Fruit fly (Drosophila melanogaster): ENCODE results near the gene CG44532.

The CG44532 gene

dm6 chrX:9141219-9141618 lies 20.7 kb upstream of the CG44532 start (continued):
- TF ChIP-seq CG12744 (GFP tag; optimal IDR thresholded peaks at IDR 0.05) (no peak), sc (optimal IDR thresholded peaks at IDR 0.05) (no peak), sc (GFP tag; optimal IDR thresholded peaks at IDR 0.05) (peak; percentile 40), zfh2 (GFP tag; optimal IDR thresholded peaks at IDR 0.05) (peak; percentile 13), Deaf1 (tag; optimal IDR thresholded peaks at IDR 0.05) (peak; percentile 10), Side (GFP tag; optimal IDR thresholded peaks at IDR 0.05) (peak; percentile 39), CG13424 (tag; optimal IDR thresholded peaks at IDR 0.05) (peak; percentile 74), CG3407 (GFP tag; optimal IDR thresholded peaks at IDR 0.05) (peak; percentile 63), CG13296 (GFP tag; optimal IDR thresholded peaks at IDR 0.05) (peak; percentile 50), gem (tag; optimal IDR thresholded peaks at IDR 0.05) (peak; percentile 77), CG1529 (GFP tag; optimal IDR thresholded peaks at IDR 0.05) (peak; percentile 45), gt (GFP tag; IDR thresholded peaks at IDR 0.05) (peak; percentile 85), CG33557 (GFP tag; optimal IDR thresholded peaks at IDR 0.05) (peak; percentile 71), Mrtf (GFP tag; IDR thresholded peaks at IDR 0.05) (peak; percentile 85), Lim3 (GFP tag; IDR thresholded peaks at IDR 0.05) (peak; percentile 32; the same call in 1 of the 2 replicates), esg (GFP tag; conservative IDR thresholded peaks at IDR 0.05) (peak; percentile 74), Poxn (GFP tag; IDR thresholded peaks at IDR 0.05) (no peak), CG6683 (GFP tag; optimal IDR thresholded peaks at IDR 0.05) (peak; percentile 20), CG8478 (optimal IDR thresholded peaks at IDR 0.05) (no peak), crc (GFP tag; optimal IDR thresholded peaks at IDR 0.05) (peak; percentile 10), E2f2 (GFP tag; IDR thresholded peaks at IDR 0.05) (peak; percentile 42), Dip3 (GFP tag; optimal IDR thresholded peaks at IDR 0.05) (peak; percentile 58), emc (GFP tag; optimal IDR thresholded peaks at IDR 0.05) (no peak), GATAe (GFP tag; conservative IDR thresholded peaks at IDR 0.05) (no peak), tin (GFP tag; optimal IDR thresholded peaks at IDR 0.05) (peak; percentile 82), ci (GFP tag; IDR thresholded peaks at IDR 0.05) (peak; percentile 92), CG42726 (GFP tag; IDR thresholded peaks at IDR 0.05; ENCODE audit: partially characterized antibody) (no peak), CG11085 (GFP tag; IDR thresholded peaks at IDR 0.05) (peak; percentile 75), sob (GFP tag; IDR thresholded peaks at IDR 0.05) (peak; percentile 85), prd (optimal IDR thresholded peaks at IDR 0.05) (no peak), prd (GFP tag; IDR thresholded peaks at IDR 0.05) (peak; percentile 93), CG15073 (GFP tag; optimal IDR thresholded peaks at IDR 0.05) (no peak), CG10654 (GFP tag; optimal IDR thresholded peaks at IDR 0.05) (peak; percentile 64), Sry-δ (GFP tag; optimal IDR thresholded peaks at IDR 0.05) (peak; percentile 39), CG18262 (tag; optimal IDR thresholded peaks at IDR 0.05) (peak; percentile 75), klu (GFP tag; IDR thresholded peaks at IDR 0.05) (peak; percentile 45; the same call in 1 of the 2 replicates), CG9437 (GFP tag; optimal IDR thresholded peaks at IDR 0.05) (peak; percentile 19), tio (GFP tag; optimal IDR thresholded peaks at IDR 0.05) (no peak), CG13624 (GFP tag; optimal IDR thresholded peaks at IDR 0.05) (peak; percentile 64), psq (GFP tag; optimal IDR thresholded peaks at IDR 0.05) (peak; percentile 1), D (optimal IDR thresholded peaks at IDR 0.05) (no peak), D (GFP tag; optimal IDR thresholded peaks at IDR 0.05) (peak; percentile 70), pzg (GFP tag; optimal IDR thresholded peaks at IDR 0.05) (peak; percentile 10), Scr (GFP tag; IDR thresholded peaks at IDR 0.05; ENCODE audit: partially characterized antibody) (no peak), CG5953 (GFP tag; IDR thresholded peaks at IDR 0.05) (peak; percentile 65), CG2116 (GFP tag; optimal IDR thresholded peaks at IDR 0.05) (peak; percentile 5), CG9609 (GFP tag; optimal IDR thresholded peaks at IDR 0.05) (peak; percentile 63), cato (GFP tag; optimal IDR thresholded peaks at IDR 0.05; ENCODE audit: borderline replicate concordance) (no peak), bcd (GFP tag; optimal IDR thresholded peaks at IDR 0.05) (peak; percentile 53), CG8924 (tag; optimal IDR thresholded peaks at IDR 0.05) (peak; percentile 69), dati (GFP tag; IDR thresholded peaks at IDR 0.05) (peak; percentile 67), bsh (GFP tag; optimal IDR thresholded peaks at IDR 0.05) (peak; percentile 26 to 80), Doc2 (GFP tag; IDR thresholded peaks at IDR 0.05) (no peak)
